Worm (Caenorhabditis elegans) whole organism, late embryonic: Measurements from ENCODE around the gene grl-23.

Source experiments
- C08G9.2 ChIP-seq: sonication (generic microtip); optimal IDR thresholded peaks from 2 replicates; lab custom pipeline; 2016; ENCODE audit warnings: mild to moderate bottlenecking, missing genetic modification characterization, moderate library complexity, missing compliant biosample characterization
- K02D7.2 ChIP-seq: sonication (generic microtip); optimal IDR thresholded peaks from 2 replicates; lab custom pipeline; 2017; ENCODE audit warnings: mild to moderate bottlenecking, missing genetic modification characterization, missing compliant biosample characterization
- K09A11.1 ChIP-seq: sonication (generic microtip); optimal IDR thresholded peaks from 2 replicates; lab custom pipeline; 2017; ENCODE audit warnings: antibody characterized with exemption, mild to moderate bottlenecking, missing genetic modification characterization, missing compliant biosample characterization; ENCODE audit not compliant: insufficient read depth
- T23F11.4 ChIP-seq: fragments of 200-800 bp; sonication (Bioruptor generic); optimal IDR thresholded peaks from 2 replicates; lab custom pipeline; 2018; ENCODE audit warnings: mild to moderate bottlenecking, missing genetic modification characterization, missing compliant biosample characterization
- ama-1 ChIP-seq: fragments of 150-350 bp; optimal IDR thresholded peaks from 2 replicates; lab custom pipeline; 2014
- ceh-14 ChIP-seq: sonication (generic microtip); optimal IDR thresholded peaks from 2 replicates; lab custom pipeline; 2016; ENCODE audit warnings: missing genotype, missing genetic modification characterization, missing compliant biosample characterization
- ceh-18 ChIP-seq: sonication (generic microtip); optimal IDR thresholded peaks from 2 replicates; lab custom pipeline; 2016; ENCODE audit warnings: missing genetic modification characterization, missing compliant biosample characterization
- ceh-2 ChIP-seq: sonication (generic microtip); optimal IDR thresholded peaks from 2 replicates; lab custom pipeline; 2016; ENCODE audit warnings: missing genotype, missing genetic modification characterization, missing compliant biosample characterization
- ceh-24 ChIP-seq: sonication (generic microtip); optimal IDR thresholded peaks from 2 replicates; lab custom pipeline; 2016; ENCODE audit warnings: mild to moderate bottlenecking, missing genetic modification characterization, missing compliant biosample characterization
- ceh-30 ChIP-seq: fragments of 150-350 bp; optimal IDR thresholded peaks from 2 replicates; lab custom pipeline; 2014; ENCODE audit warnings: missing biosample characterization, missing genetic modification characterization
- ceh-31 ChIP-seq: sonication (generic microtip); optimal IDR thresholded peaks from 2 replicates; lab custom pipeline; 2016; ENCODE audit warnings: missing genetic modification characterization, missing compliant biosample characterization
- ceh-34 ChIP-seq: sonication (generic microtip); optimal IDR thresholded peaks from 2 replicates; lab custom pipeline; 2016; ENCODE audit warnings: mild to moderate bottlenecking, missing genetic modification characterization, missing compliant biosample characterization
- ceh-45 ChIP-seq: fragments of 200-800 bp; sonication (Bioruptor generic); IDR thresholded peaks from 2 replicates; pipeline ENCODE4 v1.3.6; 2022; ENCODE audit warnings: missing genetic modification reagents, missing genetic modification characterization, missing compliant biosample characterization
- ceh-9 ChIP-seq: sonication (generic microtip); optimal IDR thresholded peaks from 2 replicates; lab custom pipeline; 2016; ENCODE audit warnings: mild to moderate bottlenecking, missing genetic modification characterization, inconsistent platforms, missing compliant biosample characterization
- che-1 ChIP-seq: sonication (generic microtip); optimal IDR thresholded peaks from 2 replicates; lab custom pipeline; 2016; ENCODE audit warnings: mild to moderate bottlenecking, missing genetic modification characterization, missing compliant biosample characterization
- dve-1 ChIP-seq: sonication (generic microtip); optimal IDR thresholded peaks from 2 replicates; lab custom pipeline; 2017; ENCODE audit warnings: antibody characterized with exemption, mild to moderate bottlenecking, missing genetic modification characterization, missing compliant biosample characterization
- eyg-1 ChIP-seq: sonication (generic microtip); optimal IDR thresholded peaks from 2 replicates; lab custom pipeline; 2016; ENCODE audit warnings: missing genotype, missing genetic modification characterization, missing compliant biosample characterization
- fkh-10 ChIP-seq: fragments of 150-350 bp; optimal IDR thresholded peaks from 2 replicates; lab custom pipeline; 2014; ENCODE audit warnings: missing biosample characterization, missing genetic modification reagents, missing genetic modification characterization
- fkh-6 ChIP-seq: sonication (generic microtip); optimal IDR thresholded peaks from 2 replicates; lab custom pipeline; 2016; ENCODE audit warnings: missing genetic modification characterization, missing compliant biosample characterization
- hlh-13 ChIP-seq: fragments of 200-800 bp; sonication (Bioruptor generic); optimal IDR thresholded peaks from 2 replicates; lab custom pipeline; 2018; ENCODE audit warnings: mild to moderate bottlenecking, missing genetic modification characterization, missing compliant biosample characterization
- hlh-15 ChIP-seq: sonication (generic microtip); optimal IDR thresholded peaks from 2 replicates; lab custom pipeline; 2016; ENCODE audit warnings: missing genetic modification characterization, missing compliant biosample characterization
- hlh-30 ChIP-seq: sonication (generic microtip); optimal IDR thresholded peaks from 2 replicates; lab custom pipeline; 2017; ENCODE audit warnings: antibody characterized with exemption, missing genetic modification characterization, missing compliant biosample characterization; ENCODE audit not compliant: insufficient read depth
- hlh-6 ChIP-seq: sonication (generic microtip); optimal IDR thresholded peaks from 2 replicates; lab custom pipeline; 2016; ENCODE audit warnings: missing genotype, missing genetic modification characterization, missing compliant biosample characterization
- lin-11 ChIP-seq: fragments of 200-800 bp; sonication (Bioruptor generic); optimal IDR thresholded peaks from 2 replicates; lab custom pipeline; 2018; ENCODE audit warnings: mild to moderate bottlenecking, missing genetic modification characterization, missing compliant biosample characterization
- madf-2 ChIP-seq: sonication (generic microtip); optimal IDR thresholded peaks from 2 replicates; lab custom pipeline; 2017; ENCODE audit warnings: missing genetic modification characterization, missing compliant biosample characterization
- mec-3 ChIP-seq: sonication (generic microtip); optimal IDR thresholded peaks from 2 replicates; lab custom pipeline; 2016; ENCODE audit warnings: borderline replicate concordance, missing genetic modification characterization, missing compliant biosample characterization
- nfya-1 ChIP-seq: sonication (generic microtip); optimal IDR thresholded peaks from 2 replicates; lab custom pipeline; 2017; ENCODE audit warnings: missing genetic modification characterization, mild to moderate bottlenecking, missing compliant biosample characterization, antibody characterized with exemption, moderate library complexity
- npax-4 ChIP-seq: sonication (generic microtip); optimal IDR thresholded peaks from 2 replicates; lab custom pipeline; 2016; ENCODE audit warnings: missing genetic modification characterization, missing compliant biosample characterization
- pag-3 ChIP-seq: sonication (generic microtip); optimal IDR thresholded peaks from 2 replicates; lab custom pipeline; 2016; ENCODE audit warnings: missing compliant biosample characterization, missing genetic modification characterization, borderline replicate concordance
- sox-4 ChIP-seq: sonication (generic microtip); optimal IDR thresholded peaks from 2 replicates; lab custom pipeline; 2017; ENCODE audit warnings: mild to moderate bottlenecking, missing genetic modification characterization, inconsistent platforms, missing compliant biosample characterization
- tbx-7 ChIP-seq: sonication (generic microtip); optimal IDR thresholded peaks from 2 replicates; lab custom pipeline; 2016; ENCODE audit warnings: missing genotype, missing genetic modification characterization, missing compliant biosample characterization
- unc-3 ChIP-seq, 2 experiments: fragments of 200-800 bp in 1 of 2; sonication (Bioruptor generic) in 1 of 2; sonication (generic microtip) in 1 of 2; conservative IDR thresholded peaks in 1 of 2; optimal IDR thresholded peaks in 1 of 2; 2 replicates each; pipeline versions ENCODE4 v1.3.6 to Lab custom; 2016 to 2022; ENCODE audit warnings: missing compliant biosample characterization in 2 of 2, missing genetic modification characterization in 2 of 2, missing genetic modification reagents in 1 of 2
- unc-42 ChIP-seq: sonication (generic microtip); optimal IDR thresholded peaks from 2 replicates; lab custom pipeline; 2016; ENCODE audit warnings: missing genotype, missing genetic modification characterization, missing compliant biosample characterization
- unc-55 ChIP-seq: sonication (generic microtip); optimal IDR thresholded peaks from 2 replicates; lab custom pipeline; 2017; ENCODE audit warnings: missing biosample characterization, missing genetic modification reagents, missing genetic modification characterization
- unc-86 ChIP-seq: sonication (generic microtip); optimal IDR thresholded peaks from 2 replicates; lab custom pipeline; 2016; ENCODE audit warnings: missing genetic modification characterization, missing compliant biosample characterization
- zip-5 ChIP-seq: sonication (generic microtip); optimal IDR thresholded peaks from 2 replicates; lab custom pipeline; 2016; ENCODE audit warnings: missing genetic modification characterization, missing compliant biosample characterization
- ztf-16 ChIP-seq: sonication (generic microtip); optimal IDR thresholded peaks from 2 replicates; lab custom pipeline; 2017; ENCODE audit warnings: missing genetic modification characterization, missing compliant biosample characterization

grl-23 gene

DNA sequence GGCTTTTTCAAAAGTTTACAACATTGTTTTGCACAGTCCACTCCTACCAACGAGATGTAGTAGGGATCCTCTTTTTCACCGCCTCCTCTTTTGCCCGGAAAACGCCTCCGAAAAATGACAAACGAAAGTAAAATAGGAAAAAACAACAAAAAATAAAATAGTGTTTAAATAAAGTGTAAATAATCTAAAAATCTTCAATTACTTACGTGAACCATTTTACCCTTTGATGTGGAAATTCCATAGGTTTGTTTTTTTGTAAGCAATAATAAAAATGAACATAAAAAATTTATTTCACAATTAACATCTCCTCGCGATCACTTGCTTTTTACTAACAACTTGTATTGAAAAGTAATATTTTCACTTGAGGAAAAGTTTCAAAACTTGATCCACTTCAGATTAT is 11.3 kb upstream of the grl-23 start, which contains the start of gene C14C10.1:
Gene C14C10.1, plus strand, starts transcription at position 301 of the 400 bp plus-strand sequence.
- TF ChIP-seq C08G9.2 (tag; lab: Kevin White, UChicago) = no peak
- TF ChIP-seq tbx-7 (tag; lab: Kevin White, UChicago) = no peak
- TF ChIP-seq unc-86 = no peak
- TF ChIP-seq dve-1 (tag; lab: Kevin White, UChicago) = no peak

DNA sequence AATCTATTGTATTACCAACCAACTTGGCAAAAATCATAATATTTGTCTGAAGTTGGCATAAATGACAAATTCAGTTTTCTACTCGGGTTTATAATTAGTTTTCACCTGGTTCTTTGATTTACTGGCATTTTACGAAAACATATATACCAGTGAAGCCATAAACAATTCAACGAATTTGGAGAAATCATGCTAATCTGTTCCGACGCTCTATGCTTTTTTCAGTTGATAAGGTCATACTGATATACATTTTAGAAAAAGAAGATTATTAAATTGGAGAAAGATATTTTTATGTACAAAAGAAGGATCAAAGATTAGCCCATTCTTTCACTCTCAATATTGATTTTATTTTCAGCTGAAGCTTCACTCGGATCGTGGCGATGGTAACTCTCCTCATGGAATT is 10.1 kb upstream of the grl-23 start:
- TF ChIP-seq lin-11 (tag; lab: Kevin White, UChicago) (no peak), hlh-30 (tag; lab: Kevin White, UChicago) (no peak), hlh-15 (no peak), npax-4 (tag; lab: Kevin White, UChicago) (no peak), mec-3 (tag; lab: Kevin White, UChicago) (no peak), T23F11.4 (GFP tag; lab: Kevin White, UChicago) (no peak), ceh-24 (tag; lab: Kevin White, UChicago) (no peak), fkh-6 (no peak), ceh-45 (GFP tag; lab: Robert Waterston, UW) (no peak)
- TF ChIP-seq, all 69 proteins: peak for 0

DNA sequence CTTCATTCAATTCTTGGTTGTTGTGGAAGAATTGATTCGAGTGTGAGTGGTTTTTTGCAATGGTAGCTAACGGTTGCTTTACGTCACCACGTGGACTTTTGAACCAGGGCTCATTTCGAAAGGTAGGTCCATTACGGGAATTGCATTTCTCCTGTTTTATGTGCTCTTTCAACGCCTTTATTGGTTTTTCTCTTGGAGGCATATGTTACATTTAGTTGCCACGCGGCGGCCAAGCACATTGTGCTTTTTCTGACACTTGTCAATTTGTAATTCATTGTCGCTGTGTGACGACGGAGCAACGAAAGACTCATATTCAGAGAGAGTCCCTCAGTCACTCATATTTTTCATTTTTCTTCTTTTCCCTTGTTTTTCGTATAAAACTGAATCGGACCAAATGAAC is 8.1 kb upstream of the grl-23 start:
- TF ChIP-seq ceh-45 (GFP tag; lab: Robert Waterston, UW) (no peak), nfya-1 (tag; lab: Kevin White, UChicago) (no peak), T23F11.4 (GFP tag; lab: Kevin White, UChicago) (no peak), npax-4 (tag; lab: Kevin White, UChicago) (no peak), fkh-10 (GFP tag; lab: Kevin White, UChicago) (no peak), hlh-6 (tag; lab: Kevin White, UChicago) (no peak), hlh-13 (GFP tag; lab: Kevin White, UChicago) (no peak), ceh-18 (tag; lab: Kevin White, UChicago) (no peak), eyg-1 (tag; lab: Kevin White, UChicago) (no peak), unc-55 (GFP tag; lab: Kevin White, UChicago) (no peak), pag-3 (tag; lab: Kevin White, UChicago) (no peak), lin-11 (tag; lab: Kevin White, UChicago) (no peak), ceh-34 (tag; lab: Kevin White, UChicago) (no peak)

DNA sequence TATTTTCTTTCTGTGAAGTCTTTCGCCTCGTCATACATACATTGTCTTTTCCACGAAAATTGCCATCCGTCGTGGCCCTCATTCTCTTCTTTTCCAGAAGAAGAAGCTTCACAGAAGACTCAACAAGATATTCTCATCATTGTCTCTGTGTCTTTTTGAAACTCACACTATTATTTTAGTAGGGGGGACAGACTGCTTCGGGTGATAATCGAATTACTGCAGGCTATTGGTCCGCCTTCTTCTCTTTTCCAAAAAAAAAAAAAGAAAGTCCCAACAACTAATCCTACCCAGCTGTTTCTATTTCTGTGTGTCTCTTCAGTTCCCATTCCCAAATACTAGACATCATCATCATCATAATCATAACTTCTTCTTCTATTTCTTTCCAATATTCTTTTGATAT is 6.7 kb upstream of the grl-23 start:
- peak; percentile 89 for TF ChIP-seq unc-42 (tag; lab: Kevin White, UChicago)
- TF ChIP-seq ceh-31 (tag; lab: Kevin White, UChicago) = no peak
- TF ChIP-seq, all 69 proteins: peak for 1

DNA sequence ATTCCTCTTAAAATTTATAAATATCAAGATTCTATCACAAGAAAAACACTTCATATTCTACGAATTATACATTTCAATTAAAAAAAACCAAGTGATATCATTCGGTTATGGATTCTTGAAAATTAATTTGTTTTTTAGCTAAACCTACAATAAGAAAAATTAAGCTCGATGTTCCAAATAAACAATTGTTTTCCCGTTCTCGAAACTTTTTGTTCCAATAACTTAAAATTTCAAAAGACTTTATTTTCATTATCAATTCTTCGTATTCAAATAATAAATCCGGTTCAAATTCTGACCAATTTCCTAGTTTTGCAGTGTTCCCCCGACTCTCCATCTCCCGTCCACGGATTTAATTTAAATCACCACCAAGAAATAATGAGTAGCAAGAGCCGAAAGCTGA is 2.6 kb upstream of the grl-23 start, which contains the start of gene E02A10.3:
Gene E02A10.3, plus strand, starts transcription at position 301 of the 400 bp plus-strand sequence.
- no peak for TF ChIP-seq ceh-9 (tag; lab: Kevin White, UChicago)
- TF ChIP-seq K02D7.2 = no peak
- TF ChIP-seq che-1 (tag; lab: Kevin White, UChicago) = no peak
- TF ChIP-seq ceh-24 (tag; lab: Kevin White, UChicago) = no peak
- TF ChIP-seq, all 69 proteins: peak for 0

DNA sequence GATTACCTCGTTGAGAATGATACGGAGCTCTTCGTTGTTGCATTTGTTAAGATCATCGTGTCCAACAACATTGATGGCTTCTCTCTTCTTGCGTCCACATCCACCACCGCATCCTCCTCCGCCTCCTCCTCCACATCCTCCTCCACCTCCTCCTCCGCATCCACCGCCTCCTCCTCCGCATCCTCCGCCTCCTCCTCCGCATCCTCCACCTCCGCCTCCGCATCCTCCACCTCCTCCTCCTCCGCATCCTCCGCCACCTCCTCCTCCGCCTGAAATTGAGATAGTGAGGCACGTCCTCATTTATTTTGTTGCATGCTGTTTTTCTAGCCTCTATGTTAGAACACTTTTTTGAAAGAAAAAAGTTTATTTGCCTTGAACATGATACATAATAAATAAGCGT is 851 bp downstream of the grl-23 start:
- no peak for TF ChIP-seq hlh-30 (tag; lab: Kevin White, UChicago)
- no peak for TF ChIP-seq ztf-16
- no peak for TF ChIP-seq ceh-45 (GFP tag; lab: Robert Waterston, UW)
- TF ChIP-seq lin-11 (tag; lab: Kevin White, UChicago) = no peak
- TF ChIP-seq ceh-30 (tag; lab: Kevin White, UChicago) = no peak
- no peak for TF ChIP-seq hlh-15
- TF ChIP-seq ceh-2 (tag; lab: Kevin White, UChicago) = no peak
- TF ChIP-seq madf-2 (tag; lab: Kevin White, UChicago) = no peak
- no peak for TF ChIP-seq K09A11.1
- no peak for TF ChIP-seq ama-1 (lab: Kevin White, UChicago)
- no peak for TF ChIP-seq sox-4
- TF ChIP-seq K02D7.2 = no peak
- TF ChIP-seq zip-5 (tag; lab: Kevin White, UChicago) = no peak
- TF ChIP-seq unc-3 (GFP tag; conservative IDR thresholded peaks at IDR 0.05; lab: Robert Waterston, UW) = no peak
- TF ChIP-seq unc-3 (tag; optimal IDR thresholded peaks at IDR 0.05; lab: Kevin White, UChicago) = no peak
- TF ChIP-seq ceh-14 (tag; lab: Kevin White, UChicago) = no peak
- TF ChIP-seq, all 69 proteins: peak for 0
